Fruit fly (Drosophila melanogaster): ENCODE data around the gene Cip4.

DNA sequence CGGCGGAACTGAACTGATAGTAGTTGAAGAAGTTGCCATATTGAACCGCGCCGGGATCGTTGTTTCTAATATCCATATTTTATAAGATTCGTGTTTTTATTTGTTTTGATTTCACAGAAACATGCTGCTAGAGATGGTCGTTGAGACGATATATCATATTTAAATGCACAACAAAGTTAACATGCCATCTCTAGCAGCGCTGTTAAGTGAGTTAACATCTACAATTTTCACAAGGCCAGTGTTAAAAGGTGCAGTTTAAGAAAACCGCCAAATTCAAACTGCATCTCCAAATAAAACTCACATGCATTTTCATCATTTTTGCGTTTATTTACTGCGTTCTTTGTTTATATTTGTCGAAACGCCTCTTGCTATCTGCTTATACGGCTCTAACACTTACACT is 3.4 kb upstream of the Cip4 start, which contains the start of gene CG11342:
- TF ChIP-seq OdsH (GFP tag; optimal IDR thresholded peaks at IDR 0.05) (no peak), Sox15 (GFP tag; optimal IDR thresholded peaks at IDR 0.05) (no peak), CG6808 (GFP tag; optimal IDR thresholded peaks at IDR 0.05) (no peak), cyc (GFP tag; optimal IDR thresholded peaks at IDR 0.05) (no peak), CG9139 (GFP tag; optimal IDR thresholded peaks at IDR 0.05) (no peak), fd59A (GFP tag; optimal IDR thresholded peaks at IDR 0.05) (no peak), CG10631 (GFP tag; optimal IDR thresholded peaks at IDR 0.05) (no peak), CG6792 (GFP tag; optimal IDR thresholded peaks at IDR 0.05) (no peak), svp (GFP tag) (no peak), lz (GFP tag; optimal IDR thresholded peaks at IDR 0.05) (peak; percentile 13), CG8319 (GFP tag; optimal IDR thresholded peaks at IDR 0.05) (no peak)

All from whole organism, prepupa.